Worm (Caenorhabditis elegans): ENCODE data around the gene cdk-12.

The cdk-12 gene

ce11 chrIII:4332543-4333042 lies at the start of gene cdk-12:
cdk-12 (plus strand) TSS chrIII:4332992.
- TF ChIP-seq unc-62 (GFP tag; optimal IDR thresholded peaks at IDR 0.05): no peak

- TF ChIP-seq unc-62 (GFP tag; optimal IDR thresholded peaks at IDR 0.05): no peak
Observed at ce11 chrIII:4283175-4283574, 49.6 kb upstream of the cdk-12 start.

ce11 chrIII:4284732-4285165 lies 48.0 kb upstream of the cdk-12 start:
- no peak for TF ChIP-seq unc-62 (GFP tag; optimal IDR thresholded peaks at IDR 0.05)

- TF ChIP-seq unc-62 (GFP tag; optimal IDR thresholded peaks at IDR 0.05): no peak
Observed at ce11 chrIII:4287379-4287778, 45.4 kb upstream of the cdk-12 start, which contains the start of gene R10E4.3. R10E4.3 (minus strand) TSS chrIII:4287479.

- no peak for TF ChIP-seq unc-62 (GFP tag; optimal IDR thresholded peaks at IDR 0.05)
Observed at ce11 chrIII:4289952-4290351, 42.8 kb upstream of the cdk-12 start.

ce11 chrIII:4291216-4291691 lies 41.5 kb upstream of the cdk-12 start, which contains the start of gene mcm-5:
mcm-5 (minus strand) TSS chrIII:4291266.
- no peak for TF ChIP-seq unc-62 (GFP tag; optimal IDR thresholded peaks at IDR 0.05)

- TF ChIP-seq unc-62 (GFP tag; optimal IDR thresholded peaks at IDR 0.05): no peak
Observed at ce11 chrIII:4293108-4293507, 39.7 kb upstream of the cdk-12 start, which contains the start of gene R10E4.6. R10E4.6 (plus strand) TSS chrIII:4293408.

ce11 chrIII:4294153-4294862 lies 38.5 kb upstream of the cdk-12 start, which contains the start of the genes nth-1 and R10E4.7:
nth-1 (minus strand) TSS chrIII:4294253.
R10E4.7 (plus strand) TSS chrIII:4294812.
- TF ChIP-seq unc-62 (GFP tag; optimal IDR thresholded peaks at IDR 0.05): no peak

ce11 chrIII:4300989-4301498 lies 31.7 kb upstream of the cdk-12 start, which contains the start of gene R10E4.11:
R10E4.11 (minus strand) TSS chrIII:4301039.
- TF ChIP-seq unc-62 (GFP tag; optimal IDR thresholded peaks at IDR 0.05): no peak

ce11 chrIII:4302293-4302692 lies 30.5 kb upstream of the cdk-12 start, which contains the start of gene R10E4.9:
R10E4.9 (minus strand) TSS chrIII:4302393.
- TF ChIP-seq unc-62 (GFP tag; optimal IDR thresholded peaks at IDR 0.05): no peak

ce11 chrIII:4302780-4303179 lies 30.0 kb upstream of the cdk-12 start:
- no peak for TF ChIP-seq unc-62 (GFP tag; optimal IDR thresholded peaks at IDR 0.05)

ce11 chrIII:4309303-4309702 lies 23.5 kb upstream of the cdk-12 start:
- no peak for TF ChIP-seq unc-62 (GFP tag; optimal IDR thresholded peaks at IDR 0.05)

ce11 chrIII:4313061-4313962 lies 19.5 kb upstream of the cdk-12 start, which contains the start of the genes evl-14 and dcn-1:
evl-14 (minus strand) TSS chrIII:4313128.
dcn-1 (plus strand) TSS chrIII:4313912.
- TF ChIP-seq unc-62 (GFP tag; optimal IDR thresholded peaks at IDR 0.05): no peak

- TF ChIP-seq unc-62 (GFP tag; optimal IDR thresholded peaks at IDR 0.05): no peak
Observed at ce11 chrIII:4314502-4314901, 18.3 kb upstream of the cdk-12 start.

ce11 chrIII:4317065-4317752 lies 15.6 kb upstream of the cdk-12 start, which contains the start of gene tag-131:
tag-131 (plus strand) TSS chrIII:4317702.
- TF ChIP-seq unc-62 (GFP tag; optimal IDR thresholded peaks at IDR 0.05): no peak
